Fruit fly (Drosophila melanogaster) whole organism, embryonic: ENCODE measurements around the gene SC35.
A peak's percentile ranks its signal among the peaks of the same experiment; 100 is the strongest.

Source experiments
- Adf1 ChIP-seq: fragments of 200-800 bp; sonication (Bioruptor generic); IDR thresholded peaks from 2 replicates; pipeline ENCODE4 v1.3.6; 2022; ENCODE audit warnings: missing biosample characterization, missing genetic modification characterization
- Atf6 ChIP-seq: fragments of 200-800 bp; sonication (Bioruptor generic); IDR thresholded peaks from 2 replicates; pipeline ENCODE4 v1.3.6; 2022; ENCODE audit warnings: missing biosample characterization, missing genetic modification characterization
- BtbVII ChIP-seq: fragments of 200-800 bp; sonication (Bioruptor generic); optimal IDR thresholded peaks from 3 replicates; lab custom pipeline; 2017; ENCODE audit warnings: missing biosample characterization, mild to moderate bottlenecking, missing genetic modification characterization
- CG12071 ChIP-seq: fragments of 200-800 bp; sonication (Bioruptor generic); optimal IDR thresholded peaks from 3 replicates; lab custom pipeline; 2018; ENCODE audit warnings: missing biosample characterization, mild to moderate bottlenecking, missing genetic modification characterization
- CG1647 ChIP-seq: fragments of 200-800 bp; sonication (Bioruptor generic); optimal IDR thresholded peaks from 3 replicates; lab custom pipeline; 2016; ENCODE audit warnings: missing biosample characterization, missing genetic modification characterization
- CG1792 ChIP-seq: fragments of 200-800 bp; sonication (Bioruptor generic); optimal IDR thresholded peaks from 2 replicates; lab custom pipeline; 2016; ENCODE audit warnings: missing biosample characterization, missing genetic modification characterization
- CG18599 ChIP-seq: fragments of 200-800 bp; sonication (Bioruptor generic); optimal IDR thresholded peaks from 3 replicates; lab custom pipeline; 2017; ENCODE audit warnings: missing biosample characterization, missing genetic modification characterization, mild to moderate bottlenecking, moderate library complexity, missing genetic modification reagents
- CG2678 ChIP-seq: fragments of 200-800 bp; sonication (Bioruptor generic); optimal IDR thresholded peaks from 3 replicates; lab custom pipeline; 2019; ENCODE audit warnings: missing biosample characterization, mild to moderate bottlenecking, missing genetic modification characterization, moderate library complexity
- CG2875 ChIP-seq: fragments of 200-800 bp; sonication (Bioruptor generic); optimal IDR thresholded peaks from 2 replicates; lab custom pipeline; 2017; ENCODE audit warnings: missing biosample characterization, mild to moderate bottlenecking, missing genetic modification characterization, missing genetic modification reagents
- CG31365 ChIP-seq: fragments of 200-800 bp; sonication (Bioruptor generic); optimal IDR thresholded peaks from 2 replicates; lab custom pipeline; 2018; ENCODE audit warnings: missing biosample characterization, mild to moderate bottlenecking, missing genetic modification characterization
- CG31441 ChIP-seq: fragments of 200-800 bp; sonication (Bioruptor generic); IDR thresholded peaks from 2 replicates; pipeline ENCODE4 v1.3.6; 2022; ENCODE audit warnings: missing biosample characterization, missing genetic modification characterization
- CG32772 ChIP-seq: fragments of 200-800 bp; sonication (Bioruptor generic); IDR thresholded peaks from 2 replicates; pipeline ENCODE4 v1.3.6; 2022; ENCODE audit warnings: missing biosample characterization, missing genetic modification characterization
- CG3838 ChIP-seq: fragments of 200-800 bp; sonication (Bioruptor generic); optimal IDR thresholded peaks from 3 replicates; lab custom pipeline; 2016; ENCODE audit warnings: missing biosample characterization, missing genetic modification characterization
- CG4360 ChIP-seq: fragments of 200-800 bp; sonication (Bioruptor generic); IDR thresholded peaks from 2 replicates; pipeline ENCODE4 v1.3.6; 2022; ENCODE audit warnings: missing biosample characterization, missing genetic modification characterization
- CG6813 ChIP-seq: fragments of 200-800 bp; sonication (Bioruptor generic); optimal IDR thresholded peaks from 2 replicates; lab custom pipeline; 2017; ENCODE audit warnings: missing biosample characterization, missing genetic modification characterization, mild to moderate bottlenecking, moderate library complexity, missing genetic modification reagents
- CG7786 ChIP-seq: fragments of 200-800 bp; sonication (Bioruptor generic); optimal IDR thresholded peaks from 2 replicates; lab custom pipeline; 2016; ENCODE audit warnings: missing biosample characterization, missing genetic modification characterization
- D19B ChIP-seq: fragments of 200-800 bp; sonication (Bioruptor generic); optimal IDR thresholded peaks from 2 replicates; lab custom pipeline; 2017; ENCODE audit warnings: missing biosample characterization, mild to moderate bottlenecking, missing genetic modification characterization
- Dfd ChIP-seq, 2 experiments: fragments of >200 bp; optimal IDR thresholded peaks; 2 replicates each; lab custom pipeline; 2017; ENCODE audit warnings: missing biosample characterization in 2 of 2, missing genetic modification characterization in 2 of 2
- Eip74EF ChIP-seq, 2 experiments: fragments of 200-800 bp in 1 of 2; fragments of >200 bp in 1 of 2; sonication (Bioruptor generic) in 1 of 2; optimal IDR thresholded peaks; 2 replicates each; lab custom pipeline; 2017 to 2019; ENCODE audit warnings: missing biosample characterization in 2 of 2, missing genetic modification characterization in 2 of 2, mild to moderate bottlenecking in 1 of 2, moderate library complexity in 1 of 2
- Ets97D ChIP-seq: fragments of 200-800 bp; sonication (Bioruptor generic); optimal IDR thresholded peaks from 3 replicates; lab custom pipeline; 2016; ENCODE audit warnings: missing biosample characterization, missing genetic modification characterization
- Gsc ChIP-seq: fragments of 200-800 bp; sonication (Bioruptor generic); IDR thresholded peaks from 2 replicates; pipeline ENCODE4 v1.3.6; 2022; ENCODE audit warnings: missing biosample characterization, missing genetic modification characterization
- Gug ChIP-seq: fragments of 200-800 bp; sonication (Bioruptor generic); IDR thresholded peaks from 4 replicates; pipeline ENCODE4 v1.3.6; 2022; ENCODE audit warnings: missing biosample characterization, missing genetic modification characterization
- HLH54F ChIP-seq: fragments of 200-800 bp; sonication (Bioruptor generic); optimal IDR thresholded peaks from 3 replicates; lab custom pipeline; 2016; ENCODE audit warnings: missing biosample characterization, missing genetic modification characterization
- Hmr ChIP-seq: fragments of 200-800 bp; sonication (Bioruptor generic); optimal IDR thresholded peaks from 3 replicates; lab custom pipeline; 2017; ENCODE audit warnings: mild to moderate bottlenecking, missing biosample characterization, missing genetic modification reagents, missing genetic modification characterization
- Neu2 ChIP-seq: fragments of 200-800 bp; sonication (Bioruptor generic); optimal IDR thresholded peaks from 3 replicates; lab custom pipeline; 2016; ENCODE audit warnings: missing biosample characterization, missing genetic modification characterization, borderline replicate concordance
- Oaz ChIP-seq: fragments of 200-800 bp; sonication (Bioruptor generic); IDR thresholded peaks from 2 replicates; pipeline ENCODE4 v1.3.6; 2022; ENCODE audit warnings: missing biosample characterization, missing genetic modification characterization
- ac ChIP-seq: fragments of 200-800 bp; sonication (Bioruptor generic); optimal IDR thresholded peaks from 3 replicates; lab custom pipeline; 2017; ENCODE audit warnings: missing biosample characterization, mild to moderate bottlenecking, missing genetic modification characterization
- aop ChIP-seq: fragments of 200-800 bp; sonication (Bioruptor generic); IDR thresholded peaks from 2 replicates; pipeline ENCODE4 v1.3.6; 2022; ENCODE audit warnings: missing biosample characterization, missing genetic modification characterization
- crc ChIP-seq: fragments of 200-800 bp; sonication (Bioruptor generic); optimal IDR thresholded peaks from 2 replicates; lab custom pipeline; 2016; ENCODE audit warnings: missing biosample characterization, missing genetic modification characterization
- danr ChIP-seq: fragments of 200-800 bp; sonication (Bioruptor generic); IDR thresholded peaks from 2 replicates; pipeline ENCODE4 v1.3.6; 2022; ENCODE audit warnings: missing biosample characterization, missing genetic modification characterization
- dysf ChIP-seq: fragments of 200-800 bp; sonication (Bioruptor generic); IDR thresholded peaks from 3 replicates; pipeline ENCODE4 v1.3.6; 2022; ENCODE audit warnings: missing biosample characterization, missing genetic modification characterization
- grau ChIP-seq: fragments of 200-800 bp; optimal IDR thresholded peaks from 3 replicates; lab custom pipeline; 2019; ENCODE audit warnings: missing biosample characterization, mild to moderate bottlenecking, missing genetic modification characterization, moderate library complexity
- insv ChIP-seq, 2 experiments: fragments of 200-800 bp; sonication (Bioruptor generic); optimal IDR thresholded peaks; 3 replicates each; lab custom pipeline; 2016 to 2018; ENCODE audit warnings: missing biosample characterization in 2 of 2, missing genetic modification characterization in 2 of 2
- jing ChIP-seq: fragments of 200-800 bp; sonication (Bioruptor generic); optimal IDR thresholded peaks from 2 replicates; lab custom pipeline; 2018; ENCODE audit warnings: missing biosample characterization, mild to moderate bottlenecking, missing genetic modification characterization
- klu ChIP-seq: fragments of 200-800 bp; sonication (Bioruptor generic); IDR thresholded peaks from 2 replicates; pipeline ENCODE4 v1.3.6; 2022; ENCODE audit warnings: missing biosample characterization, missing genetic modification characterization
- kni ChIP-seq: fragments of 200-800 bp; sonication (Bioruptor generic); optimal IDR thresholded peaks from 3 replicates; lab custom pipeline; 2017; ENCODE audit warnings: mild to moderate bottlenecking, missing biosample characterization, missing genetic modification reagents, missing genetic modification characterization
- knrl ChIP-seq: fragments of 200-800 bp; sonication (Bioruptor generic); IDR thresholded peaks from 3 replicates; pipeline ENCODE4 v1.3.6; 2022; ENCODE audit warnings: missing biosample characterization, missing genetic modification characterization; ENCODE audit not compliant: partially characterized antibody
- lab ChIP-seq: fragments of 200-800 bp; sonication (Bioruptor generic); optimal IDR thresholded peaks from 3 replicates; lab custom pipeline; 2017; ENCODE audit warnings: missing biosample characterization, missing genetic modification characterization, mild to moderate bottlenecking, moderate library complexity, missing genetic modification reagents
- nerfin-2 ChIP-seq: fragments of 200-800 bp; sonication (Bioruptor generic); IDR thresholded peaks from 2 replicates; pipeline ENCODE4 v1.3.6; 2022; ENCODE audit warnings: missing biosample characterization, missing genetic modification characterization; ENCODE audit not compliant: partially characterized antibody
- peb ChIP-seq: fragments of 200-800 bp; sonication (Bioruptor generic); IDR thresholded peaks from 2 replicates; pipeline ENCODE4 v1.3.6; 2022; ENCODE audit warnings: missing biosample characterization, missing genetic modification characterization
- pros ChIP-seq: fragments of 200-800 bp; sonication (Bioruptor generic); optimal IDR thresholded peaks from 3 replicates; lab custom pipeline; 2019; ENCODE audit warnings: missing biosample characterization, mild to moderate bottlenecking, missing genetic modification characterization, moderate library complexity
- sd ChIP-seq: fragments of 200-800 bp; sonication (Bioruptor generic); optimal IDR thresholded peaks from 3 replicates; lab custom pipeline; 2018; ENCODE audit warnings: missing biosample characterization, mild to moderate bottlenecking, missing genetic modification characterization, moderate library complexity
- slbo ChIP-seq: fragments of 200-800 bp; sonication (Bioruptor generic); IDR thresholded peaks from 2 replicates; pipeline ENCODE4 v1.3.6; 2022; ENCODE audit warnings: missing biosample characterization, missing genetic modification characterization
- sna ChIP-seq: fragments of 200-800 bp; sonication (Bioruptor generic); IDR thresholded peaks from 2 replicates; pipeline ENCODE4 v1.3.6; 2022; ENCODE audit warnings: missing biosample characterization, missing genetic modification characterization; ENCODE audit not compliant: partially characterized antibody
- sug ChIP-seq: fragments of 200-800 bp; optimal IDR thresholded peaks from 2 replicates; lab custom pipeline; 2019; ENCODE audit warnings: missing biosample characterization, mild to moderate bottlenecking, missing genetic modification characterization, moderate library complexity
- tap ChIP-seq: fragments of 200-800 bp; optimal IDR thresholded peaks from 3 replicates; lab custom pipeline; 2019; ENCODE audit warnings: missing biosample characterization, mild to moderate bottlenecking, missing genetic modification characterization, moderate library complexity
- trem ChIP-seq: fragments of 200-800 bp; optimal IDR thresholded peaks from 3 replicates; lab custom pipeline; 2019; ENCODE audit warnings: missing biosample characterization, mild to moderate bottlenecking, missing genetic modification characterization, moderate library complexity
- usp ChIP-seq: fragments of >200 bp; optimal IDR thresholded peaks from 2 replicates; lab custom pipeline; 2017; ENCODE audit warnings: missing biosample characterization, missing genetic modification characterization
- wek ChIP-seq: fragments of 200-800 bp; sonication (Bioruptor generic); optimal IDR thresholded peaks from 3 replicates; lab custom pipeline; 2018; ENCODE audit warnings: missing biosample characterization, mild to moderate bottlenecking, missing genetic modification characterization, moderate library complexity
- wor ChIP-seq: fragments of 200-800 bp; sonication (Bioruptor generic); IDR thresholded peaks from 2 replicates; pipeline ENCODE4 v1.3.6; 2022; ENCODE audit warnings: missing biosample characterization, missing genetic modification characterization
- zfh2 ChIP-seq: fragments of 200-800 bp; sonication (Bioruptor generic); optimal IDR thresholded peaks from 2 replicates; lab custom pipeline; 2016; ENCODE audit warnings: missing biosample characterization, missing genetic modification characterization

Gene SC35

DNA sequence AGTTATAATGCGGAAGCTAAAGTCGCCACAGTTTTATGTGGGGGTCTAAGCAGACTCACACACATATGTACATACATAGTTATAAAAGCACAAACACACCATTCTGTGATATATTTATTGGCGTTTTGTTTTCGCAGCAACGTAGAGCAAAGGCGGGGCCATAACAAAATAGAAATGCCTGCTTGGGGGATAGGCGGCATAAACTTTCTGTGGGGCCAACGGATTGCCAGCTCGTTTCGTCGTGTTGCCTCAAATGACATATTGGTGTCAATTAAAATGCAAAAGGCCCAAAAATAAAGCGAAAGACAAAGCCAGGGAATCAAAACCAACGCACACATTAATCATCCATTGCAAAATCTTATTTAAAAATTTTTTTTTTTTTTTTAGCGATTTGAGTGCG, 34.3 kb upstream of the SC35 start (continued):
- TF ChIP-seq CG18599 (GFP tag; lab: Kevin White, UChicago) (peak; percentile 49), CG31441 (no peak), CG3838 (GFP tag; lab: Kevin White, UChicago) (no peak), CG1792 (no peak), Atf6 (GFP tag; lab: Robert Waterston, UW) (0 out of 2 replicates have a peak, but pooled peaks have one; percentile 8), CG2875 (GFP tag; lab: Kevin White, UChicago) (no peak), sd (tag; lab: Kevin White, UChicago) (peak; percentile 64), grau (tag; lab: Kevin White, UChicago) (no peak), CG12071 (GFP tag; lab: Kevin White, UChicago) (no peak), CG7786 (GFP tag; lab: Kevin White, UChicago) (no peak), ac (GFP tag; lab: Kevin White, UChicago) (no peak), insv (GFP tag; optimal IDR thresholded peaks at IDR 0.05; lab: Kevin White, UChicago) (no peak), CG1647 (GFP tag; lab: Kevin White, UChicago) (no peak), kni (GFP tag; lab: Kevin White, UChicago) (no peak), Neu2 (GFP tag; lab: Kevin White, UChicago) (no peak), dysf (GFP tag; lab: Robert Waterston, UW) (0 out of 3 replicates have a peak, but pooled peaks have one; percentile 28), Oaz (no peak), Eip74EF (GFP tag; optimal IDR thresholded peaks at IDR 0.05; lab: Kevin White, UChicago) (peak in 1 of 2 experiments; percentile 38), crc (GFP tag; lab: Kevin White, UChicago) (no peak), lab (GFP tag; lab: Kevin White, UChicago) (peak; percentile 43), sug (peak; percentile 50), CG2678 (tag; lab: Kevin White, UChicago) (peak; percentile 25), aop (GFP tag; lab: Robert Waterston, UW) (no peak), zfh2 (GFP tag; lab: Kevin White, UChicago) (no peak), trem (tag; lab: Kevin White, UChicago) (no peak), Ets97D (GFP tag; lab: Kevin White, UChicago) (no peak), CG32772 (GFP tag; lab: Robert Waterston, UW) (no peak), CG31365 (no peak), CG6813 (GFP tag; lab: Kevin White, UChicago) (no peak), Gug (no peak), Dfd (GFP tag; optimal IDR thresholded peaks at IDR 0.05; lab: Kevin White, UChicago) (no peak), tap (tag; lab: Kevin White, UChicago) (no peak), D19B (GFP tag; lab: Kevin White, UChicago) (peak; percentile 9), usp (GFP tag; lab: Kevin White, UChicago) (no peak), peb (GFP tag; lab: Robert Waterston, UW) (no peak), CG4360 (no peak), wek (GFP tag; lab: Kevin White, UChicago) (no peak), nerfin-2 (no peak), klu (GFP tag; lab: Robert Waterston, UW) (no peak), slbo (0 out of 2 replicates have a peak, but pooled peaks have one; percentile 3), pros (GFP tag; lab: Kevin White, UChicago) (no peak), HLH54F (GFP tag; lab: Kevin White, UChicago) (no peak), Adf1 (GFP tag; lab: Robert Waterston, UW) (0 out of 2 replicates have a peak, but pooled peaks have one; percentile 13), BtbVII (no peak), danr (GFP tag; lab: Robert Waterston, UW) (no peak), sna (GFP tag; lab: Robert Waterston, UW) (no peak), wor (no peak), Gsc (GFP tag; lab: Robert Waterston, UW) (no peak), knrl (GFP tag; lab: Robert Waterston, UW) (no peak), Hmr (GFP tag; lab: Kevin White, UChicago) (peak; percentile 48), jing (GFP tag; lab: Kevin White, UChicago) (no peak)
